Fruit fly (Drosophila melanogaster): ENCODE measurements around the gene Hsp68.
A peak's percentile ranks its signal among the peaks of the same experiment; 100 is the strongest.

Gene Hsp68

DNA sequence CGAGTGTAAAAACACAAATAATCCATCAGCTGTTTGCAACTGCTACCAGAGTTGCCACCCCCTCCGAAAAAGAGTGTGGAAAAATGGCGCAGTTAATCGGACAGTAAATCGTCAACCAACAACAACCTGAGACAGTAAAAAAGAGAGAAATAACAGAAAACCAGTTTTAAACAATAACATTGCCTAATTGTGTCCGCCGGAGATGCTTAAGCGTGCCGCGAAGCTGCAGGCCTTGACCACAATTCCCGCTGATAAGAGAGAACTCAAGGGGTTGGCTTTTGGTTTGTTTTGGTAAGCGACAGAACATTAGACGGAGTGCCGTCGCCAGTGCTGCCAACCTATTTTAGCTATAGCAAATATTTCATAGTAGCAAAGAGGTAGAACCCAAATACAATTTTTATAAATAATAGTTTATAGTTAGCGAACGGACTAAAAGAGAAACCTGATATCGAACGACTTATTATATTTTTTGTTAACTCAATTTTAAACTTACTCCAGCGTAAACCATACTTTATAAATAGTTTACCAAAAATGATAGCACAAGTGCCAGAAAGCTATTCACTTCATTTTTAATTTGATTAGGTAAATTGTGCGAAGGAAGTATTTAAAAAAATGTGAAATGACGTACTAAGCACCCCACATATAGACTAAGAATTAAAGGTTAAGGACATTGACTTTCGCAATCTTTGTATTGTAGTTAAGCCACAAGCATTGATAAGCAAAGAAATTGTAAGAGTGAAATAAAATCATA is 6.2 kb downstream of the Hsp68 start, which contains the start of the genes Atg6 and Pisd (continued):
- peak; percentile 52; the same call in 1 of the 2 replicates for TF ChIP-seq Adf1 (GFP tag; IDR thresholded peaks at IDR 0.05)
- peak; percentile 30 for TF ChIP-seq Antp (GFP tag; optimal IDR thresholded peaks at IDR 0.05)
- TF ChIP-seq CG10147 (GFP tag; optimal IDR thresholded peaks at IDR 0.05): peak; percentile 31
- TF ChIP-seq Hr51 (GFP tag; optimal IDR thresholded peaks at IDR 0.05): peak in 1 of 2 experiments; percentile 3
- TF ChIP-seq BtbVII (GFP tag; optimal IDR thresholded peaks at IDR 0.05): peak; percentile 26
- peak; percentile 52 for TF ChIP-seq CG2116 (GFP tag; optimal IDR thresholded peaks at IDR 0.05)
- TF ChIP-seq CG16815 (GFP tag; optimal IDR thresholded peaks at IDR 0.05): no peak
- peak; percentile 35 for TF ChIP-seq CG15269 (tag; optimal IDR thresholded peaks at IDR 0.05)
- TF ChIP-seq chn (GFP tag; optimal IDR thresholded peaks at IDR 0.05): peak; percentile 19
- TF ChIP-seq chm (GFP tag; IDR thresholded peaks at IDR 0.05): peak; percentile 67; the same call in 1 of the 2 replicates
- TF ChIP-seq CG13424 (tag; optimal IDR thresholded peaks at IDR 0.05): peak; percentile 28
- TF ChIP-seq grn (GFP tag; optimal IDR thresholded peaks at IDR 0.05): peak; percentile 14
- peak; percentile 46 to 94 for TF ChIP-seq crp (GFP tag; optimal IDR thresholded peaks at IDR 0.05)
- peak; percentile 19 for TF ChIP-seq CG12219 (GFP tag; optimal IDR thresholded peaks at IDR 0.05)
- peak; percentile 5 for TF ChIP-seq CG12299 (tag; optimal IDR thresholded peaks at IDR 0.05)
- TF ChIP-seq D19B (GFP tag; optimal IDR thresholded peaks at IDR 0.05): no peak
- no peak for TF ChIP-seq CG8290 (GFP tag; optimal IDR thresholded peaks at IDR 0.05)
- TF ChIP-seq CG8290 (tag; optimal IDR thresholded peaks at IDR 0.05): peak in 1 of 2 experiments; percentile 45
- TF ChIP-seq CG9817 (tag; optimal IDR thresholded peaks at IDR 0.05): peak; percentile 22
- no peak for TF ChIP-seq Lim3 (GFP tag; IDR thresholded peaks at IDR 0.05)
- TF ChIP-seq Gsc (GFP tag; IDR thresholded peaks at IDR 0.05): no peak
- peak; percentile 36 for TF ChIP-seq Abd-B (GFP tag; optimal IDR thresholded peaks at IDR 0.05)
- no peak for TF ChIP-seq CG11560 (tag; IDR thresholded peaks at IDR 0.05)
- TF ChIP-seq abd-A (tag; optimal IDR thresholded peaks at IDR 0.05): peak; percentile 99
- TF ChIP-seq cwo (GFP tag; optimal IDR thresholded peaks at IDR 0.05): peak; percentile 41
- peak; percentile 66; the same call in 1 of the 2 replicates for TF ChIP-seq vvl (GFP tag; IDR thresholded peaks at IDR 0.05)
- no peak for TF ChIP-seq jigr1 (GFP tag; IDR thresholded peaks at IDR 0.05)
- TF ChIP-seq Fer1 (GFP tag; optimal IDR thresholded peaks at IDR 0.05): peak; percentile 67
- TF ChIP-seq CG15601 (tag; optimal IDR thresholded peaks at IDR 0.05): peak; percentile 16
- TF ChIP-seq CG17186 (GFP tag; optimal IDR thresholded peaks at IDR 0.05): peak; percentile 57
- TF ChIP-seq CG4424 (GFP tag; optimal IDR thresholded peaks at IDR 0.05): no peak
- TF ChIP-seq CHES-1-like (GFP tag; optimal IDR thresholded peaks at IDR 0.05): peak; percentile 21
- peak; percentile 37 for TF ChIP-seq CG30020 (tag; optimal IDR thresholded peaks at IDR 0.05)
- TF ChIP-seq mam (GFP tag; optimal IDR thresholded peaks at IDR 0.05): peak; percentile 6
- TF ChIP-seq CG15479 (GFP tag; optimal IDR thresholded peaks at IDR 0.05): peak; percentile 11
- TF ChIP-seq PHDP (tag; optimal IDR thresholded peaks at IDR 0.05): peak; percentile 20
- no peak for TF ChIP-seq CG13123 (GFP tag; optimal IDR thresholded peaks at IDR 0.05)
- TF ChIP-seq CG31224 (GFP tag; IDR thresholded peaks at IDR 0.05): 0 out of 2 replicates have a peak, but pooled peaks have one; percentile 15
- TF ChIP-seq danr (GFP tag; IDR thresholded peaks at IDR 0.05): no peak
- TF ChIP-seq CG9932 (GFP tag; IDR thresholded peaks at IDR 0.05): peak; percentile 68
- peak; percentile 75 for TF ChIP-seq Sin3A (optimal IDR thresholded peaks at IDR 0.05)
- peak; percentile 21 for TF ChIP-seq Chrac-16 (GFP tag; optimal IDR thresholded peaks at IDR 0.05)
- TF ChIP-seq CG10366 (GFP tag; IDR thresholded peaks at IDR 0.05): peak; percentile 13; the same call in 1 of the 2 replicates
- TF ChIP-seq CG17361 (GFP tag; IDR thresholded peaks at IDR 0.05): peak; percentile 47; the same call in 2 of the 3 replicates
- TF ChIP-seq YL-1 (GFP tag; optimal IDR thresholded peaks at IDR 0.05): peak; percentile 86
- TF ChIP-seq CG1603 (tag; optimal IDR thresholded peaks at IDR 0.05): peak; percentile 67
- peak; percentile 40 for TF ChIP-seq CrebB (tag; optimal IDR thresholded peaks at IDR 0.05)
- TF ChIP-seq exex (tag; optimal IDR thresholded peaks at IDR 0.05): peak; percentile 55
- peak; percentile 50; the same call in 1 of the 2 replicates for TF ChIP-seq CG9215 (GFP tag; IDR thresholded peaks at IDR 0.05)

All from whole organism, embryonic.